1 fruit fly cellular context compared by ENCODE assay signal in genomic region chr3L:16840540-16840939, dm6.
TF ChIP-seq lines count a peak whose summit lies in the region.

No protein-coding gene starts in this region.

TF ChIP-seq in whole organism, embryonic, 481 proteins besides CTCF, POLR2A, EP300 and RAD21 (continued from another document and continues in another):
- TF ChIP-seq knrl (GFP tag; IDR thresholded peaks at IDR 0.05; lab: Robert Waterston, UW; ENCODE audit: partially characterized antibody), result no peak
- TF ChIP-seq btn (GFP tag; optimal IDR thresholded peaks at IDR 0.05; lab: Kevin White, UChicago), result no peak
- TF ChIP-seq CG12236 (GFP tag; optimal IDR thresholded peaks at IDR 0.05; lab: Kevin White, UChicago), result no peak
- no peak for TF ChIP-seq CG3995 (GFP tag; optimal IDR thresholded peaks at IDR 0.05; lab: Kevin White, UChicago)
- TF ChIP-seq Abd-B (GFP tag; optimal IDR thresholded peaks at IDR 0.05; lab: Kevin White, UChicago), result peak; percentile 30
- no peak for TF ChIP-seq zfh2 (GFP tag; optimal IDR thresholded peaks at IDR 0.05; lab: Kevin White, UChicago)
- no peak for TF ChIP-seq sisA (GFP tag; IDR thresholded peaks at IDR 0.05; lab: Robert Waterston, UW)
- TF ChIP-seq ems (GFP tag; optimal IDR thresholded peaks at IDR 0.05; lab: Kevin White, UChicago), result peak; percentile 20
- peak; percentile 20 for TF ChIP-seq nmo (GFP tag; optimal IDR thresholded peaks at IDR 0.05; lab: Kevin White, UChicago)
- no peak for TF ChIP-seq CG5180 (GFP tag; optimal IDR thresholded peaks at IDR 0.05; lab: Kevin White, UChicago)
- TF ChIP-seq CG8924 (tag; optimal IDR thresholded peaks at IDR 0.05; lab: Kevin White, UChicago), result peak; percentile 34
- TF ChIP-seq CG31388 (GFP tag; optimal IDR thresholded peaks at IDR 0.05; lab: Kevin White, UChicago), result no peak
- no peak for TF ChIP-seq nerfin-1 (tag; optimal IDR thresholded peaks at IDR 0.05; lab: Kevin White, UChicago)
- TF ChIP-seq CG13775 (GFP tag; optimal IDR thresholded peaks at IDR 0.05; lab: Kevin White, UChicago), result no peak
- TF ChIP-seq pan (optimal IDR thresholded peaks at IDR 0.05; lab: Kevin White, UChicago), result no peak
- TF ChIP-seq pan (GFP tag; optimal IDR thresholded peaks at IDR 0.05 in 1 of 2, IDR thresholded peaks at IDR 0.05 in 1 of 2), result no peak
- no peak for TF ChIP-seq CG17802 (tag; optimal IDR thresholded peaks at IDR 0.05; lab: Kevin White, UChicago)
- TF ChIP-seq exex (tag; optimal IDR thresholded peaks at IDR 0.05; lab: Kevin White, UChicago), result peak; percentile 3
- TF ChIP-seq B-H2 (GFP tag; optimal IDR thresholded peaks at IDR 0.05; lab: Kevin White, UChicago), result no peak
- TF ChIP-seq CG14667 (GFP tag; IDR thresholded peaks at IDR 0.05; lab: Robert Waterston, UW), result no peak
- no peak for TF ChIP-seq sc (optimal IDR thresholded peaks at IDR 0.05; lab: Kevin White, UChicago)
- no peak for TF ChIP-seq sc (GFP tag; optimal IDR thresholded peaks at IDR 0.05; lab: Kevin White, UChicago)
- TF ChIP-seq CG32767 (GFP tag; IDR thresholded peaks at IDR 0.05; lab: Robert Waterston, UW), result no peak
- no peak for TF ChIP-seq Lhr (GFP tag; optimal IDR thresholded peaks at IDR 0.05; lab: Kevin White, UChicago)
- no peak for TF ChIP-seq fu2 (GFP tag; optimal IDR thresholded peaks at IDR 0.05; lab: Kevin White, UChicago)
- TF ChIP-seq CG15269 (tag; optimal IDR thresholded peaks at IDR 0.05; lab: Kevin White, UChicago), result peak; percentile 77
- no peak for TF ChIP-seq CG11093 (GFP tag; IDR thresholded peaks at IDR 0.05; lab: Robert Waterston, UW)
- TF ChIP-seq CG7839 (tag; optimal IDR thresholded peaks at IDR 0.05; lab: Kevin White, UChicago), result peak; percentile 69
- TF ChIP-seq ro (GFP tag; IDR thresholded peaks at IDR 0.05; lab: Robert Waterston, UW), result no peak
- no peak for TF ChIP-seq HmgZ (tag; optimal IDR thresholded peaks at IDR 0.05; lab: Kevin White, UChicago)
- no peak for TF ChIP-seq CG2712 (tag; optimal IDR thresholded peaks at IDR 0.05; lab: Kevin White, UChicago)
- no peak for TF ChIP-seq pita (GFP tag; optimal IDR thresholded peaks at IDR 0.05; lab: Kevin White, UChicago)
- no peak for TF ChIP-seq bigmax (GFP tag; optimal IDR thresholded peaks at IDR 0.05; lab: Kevin White, UChicago)
- peak; percentile 37 for TF ChIP-seq cwo (GFP tag; optimal IDR thresholded peaks at IDR 0.05; lab: Kevin White, UChicago)
- TF ChIP-seq E2f1 (GFP tag; IDR thresholded peaks at IDR 0.05; lab: Robert Waterston, UW), result peak; percentile 54
- peak; percentile 62 for TF ChIP-seq sens (GFP tag; lab: Kevin White, UChicago)
- no peak for TF ChIP-seq Drgx (GFP tag; IDR thresholded peaks at IDR 0.05; lab: Robert Waterston, UW)
- TF ChIP-seq CG3163 (GFP tag; optimal IDR thresholded peaks at IDR 0.05; lab: Kevin White, UChicago), result no peak
- TF ChIP-seq HLH3B (GFP tag; IDR thresholded peaks at IDR 0.05; lab: Robert Waterston, UW), result 0 out of 2 replicates have a peak, but pooled peaks have one; percentile 9
- no peak for TF ChIP-seq nerfin-2 (GFP tag; IDR thresholded peaks at IDR 0.05; lab: Robert Waterston, UW; ENCODE audit: partially characterized antibody)
- peak; percentile 55 for TF ChIP-seq CG13296 (GFP tag; optimal IDR thresholded peaks at IDR 0.05; lab: Kevin White, UChicago)
- no peak for TF ChIP-seq prd (optimal IDR thresholded peaks at IDR 0.05; lab: Kevin White, UChicago)
- TF ChIP-seq prd (GFP tag; IDR thresholded peaks at IDR 0.05; lab: Robert Waterston, UW), result no peak; the same call in 2 of the 3 replicates
- TF ChIP-seq mld (GFP tag; IDR thresholded peaks at IDR 0.05; lab: Robert Waterston, UW; ENCODE audit: partially characterized antibody), result no peak
- TF ChIP-seq CG8944 (GFP tag; optimal IDR thresholded peaks at IDR 0.05; lab: Kevin White, UChicago), result no peak
- no peak for TF ChIP-seq cato (GFP tag; optimal IDR thresholded peaks at IDR 0.05; lab: Kevin White, UChicago; ENCODE audit: borderline replicate concordance)
- TF ChIP-seq CG8765 (GFP tag; IDR thresholded peaks at IDR 0.05; lab: Robert Waterston, UW), result no peak
- no peak for TF ChIP-seq shn (GFP tag; optimal IDR thresholded peaks at IDR 0.05; lab: Kevin White, UChicago)
- no peak for TF ChIP-seq Lpt (GFP tag; optimal IDR thresholded peaks at IDR 0.05; lab: Kevin White, UChicago)
- TF ChIP-seq CG11723 (GFP tag; optimal IDR thresholded peaks at IDR 0.05; lab: Kevin White, UChicago), result no peak
- TF ChIP-seq CG11504 (tag; optimal IDR thresholded peaks at IDR 0.05; lab: Kevin White, UChicago), result no peak
- TF ChIP-seq gro (GFP tag; optimal IDR thresholded peaks at IDR 0.05; lab: Kevin White, UChicago), result no peak
- TF ChIP-seq HmgD (GFP tag; optimal IDR thresholded peaks at IDR 0.05; lab: Kevin White, UChicago), result no peak
- TF ChIP-seq CG12299 (tag; optimal IDR thresholded peaks at IDR 0.05; lab: Kevin White, UChicago), result no peak
- peak; percentile 23 for TF ChIP-seq Fer3 (tag; optimal IDR thresholded peaks at IDR 0.05; lab: Kevin White, UChicago)
- TF ChIP-seq D (optimal IDR thresholded peaks at IDR 0.05; lab: Kevin White, UChicago), result no peak
- TF ChIP-seq D (GFP tag; optimal IDR thresholded peaks at IDR 0.05; lab: Kevin White, UChicago), result no peak
- TF ChIP-seq HHEX (GFP tag; optimal IDR thresholded peaks at IDR 0.05; lab: Kevin White, UChicago), result peak; percentile 4
- no peak for TF ChIP-seq dm (GFP tag; optimal IDR thresholded peaks at IDR 0.05; lab: Kevin White, UChicago)
- TF ChIP-seq CG34422 (GFP tag; IDR thresholded peaks at IDR 0.05; lab: Robert Waterston, UW), result no peak
- TF ChIP-seq z (GFP tag; IDR thresholded peaks at IDR 0.05; lab: Robert Waterston, UW), result no peak
- TF ChIP-seq CG1647 (GFP tag; optimal IDR thresholded peaks at IDR 0.05; lab: Kevin White, UChicago), result no peak
- TF ChIP-seq CG15073 (GFP tag; optimal IDR thresholded peaks at IDR 0.05; lab: Kevin White, UChicago), result no peak
- no peak for TF ChIP-seq fd96Cb (tag; optimal IDR thresholded peaks at IDR 0.05; lab: Kevin White, UChicago)
- TF ChIP-seq Taf1 (GFP tag; IDR thresholded peaks at IDR 0.05; lab: Robert Waterston, UW), result no peak
- no peak for TF ChIP-seq insv (GFP tag; optimal IDR thresholded peaks at IDR 0.05; lab: Kevin White, UChicago)
- no peak for TF ChIP-seq CG8089 (GFP tag; optimal IDR thresholded peaks at IDR 0.05; lab: Kevin White, UChicago)
- TF ChIP-seq CG9727 (GFP tag; optimal IDR thresholded peaks at IDR 0.05; lab: Kevin White, UChicago), result no peak
- TF ChIP-seq ATbp (GFP tag; optimal IDR thresholded peaks at IDR 0.05; lab: Kevin White, UChicago), result no peak
- peak; percentile 7 for TF ChIP-seq CG9437 (GFP tag; optimal IDR thresholded peaks at IDR 0.05; lab: Kevin White, UChicago)
- TF ChIP-seq Six4 (GFP tag; optimal IDR thresholded peaks at IDR 0.05; lab: Kevin White, UChicago), result no peak
- TF ChIP-seq CG31441 (GFP tag; IDR thresholded peaks at IDR 0.05; lab: Robert Waterston, UW), result no peak
- no peak for TF ChIP-seq fd64A (GFP tag; optimal IDR thresholded peaks at IDR 0.05; lab: Kevin White, UChicago)
- TF ChIP-seq CG12744 (GFP tag; optimal IDR thresholded peaks at IDR 0.05; lab: Kevin White, UChicago), result no peak
- peak; percentile 74 for TF ChIP-seq gem (tag; optimal IDR thresholded peaks at IDR 0.05; lab: Kevin White, UChicago)
- no peak for TF ChIP-seq CG9876 (GFP tag; optimal IDR thresholded peaks at IDR 0.05; lab: Kevin White, UChicago)
- no peak for TF ChIP-seq lbe (GFP tag; optimal IDR thresholded peaks at IDR 0.05; lab: Kevin White, UChicago)
- peak; percentile 37 for TF ChIP-seq mam (GFP tag; optimal IDR thresholded peaks at IDR 0.05; lab: Kevin White, UChicago)
- TF ChIP-seq tna (GFP tag; IDR thresholded peaks at IDR 0.05; lab: Robert Waterston, UW; ENCODE audit: partially characterized antibody), result no peak
- TF ChIP-seq CrebB (tag; optimal IDR thresholded peaks at IDR 0.05; lab: Kevin White, UChicago), result no peak
- no peak for TF ChIP-seq NC2β (GFP tag; optimal IDR thresholded peaks at IDR 0.05; lab: Kevin White, UChicago)
- TF ChIP-seq Dll (GFP tag; IDR thresholded peaks at IDR 0.05; lab: Robert Waterston, UW; ENCODE audit: partially characterized antibody), result no peak
- TF ChIP-seq tll (GFP tag; optimal IDR thresholded peaks at IDR 0.05; lab: Kevin White, UChicago), result no peak
- no peak for TF ChIP-seq pum (GFP tag; optimal IDR thresholded peaks at IDR 0.05; lab: Kevin White, UChicago)
- no peak for TF ChIP-seq Atf-2 (GFP tag; optimal IDR thresholded peaks at IDR 0.05; lab: Kevin White, UChicago)
- TF ChIP-seq Poxn (GFP tag; IDR thresholded peaks at IDR 0.05; lab: Robert Waterston, UW), result no peak
- no peak for TF ChIP-seq Mrtf (GFP tag; IDR thresholded peaks at IDR 0.05; lab: Robert Waterston, UW)
- peak; percentile 34; the same call in 1 of the 2 replicates for TF ChIP-seq Rfx (GFP tag; IDR thresholded peaks at IDR 0.05; lab: Robert Waterston, UW)
- TF ChIP-seq grau (tag; optimal IDR thresholded peaks at IDR 0.05; lab: Kevin White, UChicago), result peak; percentile 47
- peak; percentile 43; the same call in 1 of the 2 replicates for TF ChIP-seq seq (GFP tag; IDR thresholded peaks at IDR 0.05; lab: Robert Waterston, UW)
- no peak for TF ChIP-seq CG6854 (GFP tag; optimal IDR thresholded peaks at IDR 0.05; lab: Kevin White, UChicago)
- peak; percentile 12 for TF ChIP-seq CG10267 (tag; optimal IDR thresholded peaks at IDR 0.05; lab: Kevin White, UChicago)
- peak; percentile 14 for TF ChIP-seq CG10147 (GFP tag; optimal IDR thresholded peaks at IDR 0.05; lab: Kevin White, UChicago)
- TF ChIP-seq hb (GFP tag; IDR thresholded peaks at IDR 0.05; lab: Robert Waterston, UW; ENCODE audit: partially characterized antibody), result no peak
- peak; percentile 57 for TF ChIP-seq esg (GFP tag; conservative IDR thresholded peaks at IDR 0.05; lab: Robert Waterston, UW)
- TF ChIP-seq CG7556 (GFP tag; optimal IDR thresholded peaks at IDR 0.05; lab: Kevin White, UChicago), result peak; percentile 71
- peak; percentile 9 for TF ChIP-seq Nf-YB (GFP tag; optimal IDR thresholded peaks at IDR 0.05; lab: Kevin White, UChicago)
- TF ChIP-seq p53 (GFP tag; optimal IDR thresholded peaks at IDR 0.05; lab: Kevin White, UChicago), result no peak
- no peak for TF ChIP-seq HLHmδ (GFP tag; optimal IDR thresholded peaks at IDR 0.05; lab: Kevin White, UChicago)
- peak; percentile 16 for TF ChIP-seq PHDP (tag; optimal IDR thresholded peaks at IDR 0.05; lab: Kevin White, UChicago)
- TF ChIP-seq GATAe (GFP tag; conservative IDR thresholded peaks at IDR 0.05; lab: Robert Waterston, UW), result no peak
- peak; percentile 17 for TF ChIP-seq grn (GFP tag; optimal IDR thresholded peaks at IDR 0.05; lab: Kevin White, UChicago)
- TF ChIP-seq Dbx (GFP tag; IDR thresholded peaks at IDR 0.05; lab: Robert Waterston, UW), result no peak
- peak; percentile 41 for TF ChIP-seq CG12659 (GFP tag; optimal IDR thresholded peaks at IDR 0.05; lab: Kevin White, UChicago)
- TF ChIP-seq Hr3 (GFP tag; optimal IDR thresholded peaks at IDR 0.05; lab: Kevin White, UChicago), result no peak
- peak; percentile 13 for TF ChIP-seq Dek (tag; optimal IDR thresholded peaks at IDR 0.05; lab: Kevin White, UChicago)
- TF ChIP-seq hkb (optimal IDR thresholded peaks at IDR 0.05; lab: Kevin White, UChicago), result no peak
- no peak for TF ChIP-seq hkb (GFP tag; IDR thresholded peaks at IDR 0.05; lab: Robert Waterston, UW)
- peak; percentile 61; the same call in 2 of the 3 replicates for TF ChIP-seq row (GFP tag; IDR thresholded peaks at IDR 0.05; lab: Robert Waterston, UW)
- no peak for TF ChIP-seq sr (GFP tag; IDR thresholded peaks at IDR 0.05; lab: Robert Waterston, UW)
- peak; percentile 9 for TF ChIP-seq Blimp-1 (GFP tag; optimal IDR thresholded peaks at IDR 0.05; lab: Kevin White, UChicago)
- TF ChIP-seq inv (GFP tag; IDR thresholded peaks at IDR 0.05; lab: Robert Waterston, UW; ENCODE audit: partially characterized antibody), result no peak
- TF ChIP-seq CG30431 (GFP tag; optimal IDR thresholded peaks at IDR 0.05; lab: Kevin White, UChicago), result no peak
- no peak for TF ChIP-seq CG1832 (GFP tag; optimal IDR thresholded peaks at IDR 0.05; lab: Kevin White, UChicago)
- TF ChIP-seq BtbVII (GFP tag; optimal IDR thresholded peaks at IDR 0.05; lab: Kevin White, UChicago), result peak; percentile 52
- no peak for TF ChIP-seq br (optimal IDR thresholded peaks at IDR 0.05; lab: Kevin White, UChicago)
- TF ChIP-seq Fer1 (GFP tag; optimal IDR thresholded peaks at IDR 0.05; lab: Kevin White, UChicago), result peak; percentile 55
- TF ChIP-seq Sry-δ (GFP tag; optimal IDR thresholded peaks at IDR 0.05; lab: Kevin White, UChicago), result no peak
- TF ChIP-seq Neu2 (GFP tag; optimal IDR thresholded peaks at IDR 0.05; lab: Kevin White, UChicago; ENCODE audit: borderline replicate concordance), result no peak
- TF ChIP-seq Bteb2 (GFP tag; optimal IDR thresholded peaks at IDR 0.05; lab: Kevin White, UChicago), result no peak
- no peak for TF ChIP-seq kah (GFP tag; optimal IDR thresholded peaks at IDR 0.05; lab: Kevin White, UChicago)
- TF ChIP-seq CG12769 (tag; optimal IDR thresholded peaks at IDR 0.05; lab: Kevin White, UChicago), result no peak
- no peak for TF ChIP-seq Stat92E (GFP tag; optimal IDR thresholded peaks at IDR 0.05; lab: Kevin White, UChicago)
- peak; percentile 78 for TF ChIP-seq Vsx1 (GFP tag; optimal IDR thresholded peaks at IDR 0.05; lab: Kevin White, UChicago)
- TF ChIP-seq Bdp1 (GFP tag; optimal IDR thresholded peaks at IDR 0.05; lab: Kevin White, UChicago), result no peak
- no peak for TF ChIP-seq Antp (GFP tag; optimal IDR thresholded peaks at IDR 0.05; lab: Kevin White, UChicago)
- peak; percentile 8 for TF ChIP-seq lilli (GFP tag; optimal IDR thresholded peaks at IDR 0.05; lab: Kevin White, UChicago)
- no peak for TF ChIP-seq CG11085 (GFP tag; IDR thresholded peaks at IDR 0.05; lab: Robert Waterston, UW)
- no peak for TF ChIP-seq CG4854 (GFP tag; optimal IDR thresholded peaks at IDR 0.05; lab: Kevin White, UChicago)
- no peak for TF ChIP-seq CG15011 (GFP tag; optimal IDR thresholded peaks at IDR 0.05; lab: Kevin White, UChicago)
- no peak for TF ChIP-seq az2 (GFP tag; optimal IDR thresholded peaks at IDR 0.05; lab: Kevin White, UChicago)
- TF ChIP-seq Mes4 (GFP tag; optimal IDR thresholded peaks at IDR 0.05; lab: Kevin White, UChicago), result no peak
- TF ChIP-seq CG9797 (GFP tag; optimal IDR thresholded peaks at IDR 0.05; lab: Kevin White, UChicago), result no peak
- peak in 1 of 2 experiments; percentile 9 for TF ChIP-seq Pdp1 (GFP tag; optimal IDR thresholded peaks at IDR 0.05; lab: Kevin White, UChicago)
- TF ChIP-seq Elba2 (GFP tag; optimal IDR thresholded peaks at IDR 0.05; lab: Kevin White, UChicago), result no peak
- no peak for TF ChIP-seq bbx (GFP tag; IDR thresholded peaks at IDR 0.05; lab: Robert Waterston, UW; ENCODE audit: partially characterized antibody)
- TF ChIP-seq CG6689 (GFP tag; IDR thresholded peaks at IDR 0.05; lab: Robert Waterston, UW), result no peak
- TF ChIP-seq crc (GFP tag; optimal IDR thresholded peaks at IDR 0.05; lab: Kevin White, UChicago), result peak; percentile 3
